Fruit fly (Drosophila melanogaster) whole organism, embryonic: Measurements from ENCODE around the gene Lrrk.
A peak's percentile ranks its signal among the peaks of the same experiment; 100 is the strongest.

Source experiments
- Awh ChIP-seq: fragments of 200-800 bp; sonication (Bioruptor generic); IDR thresholded peaks from 2 replicates; pipeline ENCODE4, ENCODE4 v1.3.6; 2022; ENCODE audit warnings: missing biosample characterization, missing genetic modification characterization
- CG1024 ChIP-seq: fragments of 200-800 bp; sonication (Bioruptor generic); IDR thresholded peaks from 2 replicates; pipeline ENCODE4 v1.3.6; 2022; ENCODE audit warnings: missing biosample characterization, missing genetic modification characterization
- CG10274 ChIP-seq: fragments of 200-800 bp; sonication (Bioruptor generic); optimal IDR thresholded peaks from 3 replicates; lab custom pipeline; 2017; ENCODE audit warnings: missing biosample characterization, mild to moderate bottlenecking, missing genetic modification characterization
- CG10431 ChIP-seq: fragments of 200-800 bp; sonication (Bioruptor generic); optimal IDR thresholded peaks from 3 replicates; lab custom pipeline; 2018; ENCODE audit warnings: missing biosample characterization, mild to moderate bottlenecking, missing genetic modification characterization
- CG12104 ChIP-seq: fragments of 200-800 bp; sonication (Bioruptor generic); optimal IDR thresholded peaks from 3 replicates; lab custom pipeline; 2016; ENCODE audit warnings: missing biosample characterization, missing genetic modification characterization
- CG13287 ChIP-seq: fragments of 200-800 bp; sonication (Bioruptor generic); IDR thresholded peaks from 2 replicates; pipeline ENCODE4 v1.3.6; 2022; ENCODE audit warnings: missing biosample characterization, missing genetic modification characterization; ENCODE audit not compliant: partially characterized antibody
- CG13424 ChIP-seq: fragments of 200-800 bp; sonication (Bioruptor generic); optimal IDR thresholded peaks from 2 replicates; lab custom pipeline; 2019; ENCODE audit warnings: missing biosample characterization, mild to moderate bottlenecking, missing genetic modification characterization, moderate library complexity
- CG14014 ChIP-seq: fragments of 200-800 bp; sonication (Bioruptor generic); IDR thresholded peaks from 2 replicates; pipeline ENCODE4 v1.3.6; 2022; ENCODE audit warnings: missing biosample characterization, missing genetic modification characterization
- CG17186 ChIP-seq: fragments of 200-800 bp; sonication (Bioruptor generic); optimal IDR thresholded peaks from 3 replicates; lab custom pipeline; 2017; ENCODE audit warnings: missing biosample characterization, missing genetic modification reagents, missing genetic modification characterization
- CG1832 ChIP-seq: fragments of 200-800 bp; sonication (Bioruptor generic); optimal IDR thresholded peaks from 2 replicates; lab custom pipeline; 2017; ENCODE audit warnings: missing biosample characterization, mild to moderate bottlenecking, missing genetic modification characterization, inconsistent platforms
- CG18764 ChIP-seq: fragments of 200-800 bp; sonication (Bioruptor generic); optimal IDR thresholded peaks from 3 replicates; lab custom pipeline; 2016; ENCODE audit warnings: missing biosample characterization, missing genetic modification characterization
- CG2120 ChIP-seq: fragments of 200-800 bp; sonication (Bioruptor generic); optimal IDR thresholded peaks from 3 replicates; lab custom pipeline; 2016; ENCODE audit warnings: missing biosample characterization, missing genetic modification characterization
- CG30020 ChIP-seq: fragments of 200-800 bp; optimal IDR thresholded peaks from 2 replicates; lab custom pipeline; 2019; ENCODE audit warnings: missing biosample characterization, mild to moderate bottlenecking, missing genetic modification characterization, moderate library complexity
- CG3838 ChIP-seq: fragments of 200-800 bp; sonication (Bioruptor generic); optimal IDR thresholded peaks from 3 replicates; lab custom pipeline; 2016; ENCODE audit warnings: missing biosample characterization, missing genetic modification characterization
- CG3995 ChIP-seq: fragments of 200-800 bp; sonication (Bioruptor generic); optimal IDR thresholded peaks from 3 replicates; lab custom pipeline; 2016; ENCODE audit warnings: missing biosample characterization, missing genetic modification characterization
- CG4282 ChIP-seq: fragments of 200-800 bp; sonication (Bioruptor generic); optimal IDR thresholded peaks from 2 replicates; lab custom pipeline; 2016; ENCODE audit warnings: missing biosample characterization, missing genetic modification characterization
- CG4404 ChIP-seq: fragments of 200-800 bp; sonication (Bioruptor generic); IDR thresholded peaks from 2 replicates; pipeline ENCODE4 v1.3.6; 2022; ENCODE audit warnings: missing biosample characterization, missing genetic modification characterization
- CG4617 ChIP-seq: fragments of 200-800 bp; sonication (Bioruptor generic); optimal IDR thresholded peaks from 3 replicates; lab custom pipeline; 2016; ENCODE audit warnings: missing biosample characterization, missing genetic modification characterization, borderline replicate concordance
- CG6683 ChIP-seq: fragments of 200-800 bp; sonication (Bioruptor generic); optimal IDR thresholded peaks from 2 replicates; lab custom pipeline; 2017; ENCODE audit warnings: missing biosample characterization, mild to moderate bottlenecking, missing genetic modification characterization, missing genetic modification reagents
- CG7357 ChIP-seq: fragments of 200-800 bp; sonication (Bioruptor generic); IDR thresholded peaks from 3 replicates; pipeline ENCODE4 v1.3.6; 2022; ENCODE audit warnings: missing biosample characterization, missing genetic modification characterization
- CG7556 ChIP-seq: fragments of 200-800 bp; sonication (Bioruptor generic); optimal IDR thresholded peaks from 2 replicates; lab custom pipeline; 2017; ENCODE audit warnings: missing biosample characterization, mild to moderate bottlenecking, missing genetic modification characterization
- CG7745 ChIP-seq: fragments of 200-800 bp; sonication (Bioruptor generic); optimal IDR thresholded peaks from 2 replicates; lab custom pipeline; 2018; ENCODE audit warnings: missing biosample characterization, mild to moderate bottlenecking, missing genetic modification characterization, moderate library complexity
- CG8765 ChIP-seq: fragments of 200-800 bp; sonication (Bioruptor generic); IDR thresholded peaks from 2 replicates; pipeline ENCODE4 v1.3.6; 2022; ENCODE audit warnings: missing biosample characterization, missing genetic modification characterization
- CTCF ChIP-seq: fragments of 200-800 bp; sonication (Bioruptor generic); optimal IDR thresholded peaks from 2 replicates; lab custom pipeline; 2017; ENCODE audit warnings: missing biosample characterization, mild to moderate bottlenecking, missing genetic modification characterization, moderate library complexity
- Dp ChIP-seq: fragments of 200-800 bp; sonication (Bioruptor generic); optimal IDR thresholded peaks from 2 replicates; lab custom pipeline; 2018; ENCODE audit warnings: missing biosample characterization, mild to moderate bottlenecking, missing genetic modification characterization, moderate library complexity
- Eip74EF ChIP-seq, 2 experiments: fragments of 200-800 bp in 1 of 2; fragments of >200 bp in 1 of 2; sonication (Bioruptor generic) in 1 of 2; optimal IDR thresholded peaks; 2 replicates each; lab custom pipeline; 2017 to 2019; ENCODE audit warnings: missing biosample characterization in 2 of 2, missing genetic modification characterization in 2 of 2, mild to moderate bottlenecking in 1 of 2, moderate library complexity in 1 of 2
- HLH3B ChIP-seq: fragments of 200-800 bp; sonication (Bioruptor generic); IDR thresholded peaks from 2 replicates; pipeline ENCODE4 v1.3.6; 2022; ENCODE audit warnings: missing biosample characterization, missing genetic modification characterization
- MTF-1 ChIP-seq: fragments of 200-800 bp; sonication (Bioruptor generic); optimal IDR thresholded peaks from 2 replicates; lab custom pipeline; 2018; ENCODE audit warnings: missing biosample characterization, mild to moderate bottlenecking, missing genetic modification characterization, borderline replicate concordance
- Max ChIP-seq: fragments of 200-800 bp; sonication (Bioruptor generic); optimal IDR thresholded peaks from 2 replicates; lab custom pipeline; 2016; ENCODE audit warnings: missing biosample characterization, mild to moderate bottlenecking, missing genetic modification characterization
- Neu2 ChIP-seq: fragments of 200-800 bp; sonication (Bioruptor generic); optimal IDR thresholded peaks from 3 replicates; lab custom pipeline; 2016; ENCODE audit warnings: missing biosample characterization, missing genetic modification characterization, borderline replicate concordance
- Rx ChIP-seq: fragments of 200-800 bp; sonication (Bioruptor generic); IDR thresholded peaks from 2 replicates; pipeline ENCODE4 v1.3.6; 2022; ENCODE audit warnings: missing biosample characterization, missing genetic modification characterization
- Ssrp ChIP-seq: fragments of 200-800 bp; sonication (Bioruptor generic); optimal IDR thresholded peaks from 2 replicates; lab custom pipeline; 2018; ENCODE audit warnings: missing biosample characterization, mild to moderate bottlenecking, missing genetic modification characterization, moderate library complexity
- ara ChIP-seq: fragments of 200-800 bp; sonication (Bioruptor generic); IDR thresholded peaks from 2 replicates; pipeline ENCODE4 v1.3.6; 2022; ENCODE audit warnings: missing biosample characterization, missing genetic modification characterization
- br ChIP-seq: fragments of >200 bp; optimal IDR thresholded peaks from 2 replicates; lab custom pipeline; 2017
- bsh ChIP-seq, 2 experiments: fragments of 200-800 bp; sonication (Bioruptor generic); optimal IDR thresholded peaks; 2 replicates each; lab custom pipeline; 2017 to 2018; ENCODE audit warnings: mild to moderate bottlenecking in 2 of 2, missing biosample characterization in 2 of 2, missing genetic modification characterization in 2 of 2, moderate library complexity in 1 of 2
- dmrt11E ChIP-seq: fragments of 200-800 bp; sonication (Bioruptor generic); optimal IDR thresholded peaks from 3 replicates; lab custom pipeline; 2018; ENCODE audit warnings: missing biosample characterization, mild to moderate bottlenecking, missing genetic modification characterization, moderate library complexity
- dpn ChIP-seq, 2 experiments: fragments of 200-800 bp; sonication (Bioruptor generic); optimal IDR thresholded peaks; 3 replicates each; lab custom pipeline; 2016; ENCODE audit warnings: missing biosample characterization in 2 of 2, missing genetic modification characterization in 2 of 2
- eyg ChIP-seq: fragments of 200-800 bp; sonication (Bioruptor generic); optimal IDR thresholded peaks from 3 replicates; lab custom pipeline; 2016; ENCODE audit warnings: missing biosample characterization, missing genetic modification characterization
- hth ChIP-seq: fragments of >200 bp; optimal IDR thresholded peaks from 2 replicates; lab custom pipeline; 2017; ENCODE audit warnings: inconsistent platforms
- inv ChIP-seq: fragments of 200-800 bp; sonication (Bioruptor generic); IDR thresholded peaks from 2 replicates; pipeline ENCODE4 v1.3.6; 2022; ENCODE audit warnings: missing biosample characterization, missing genetic modification characterization; ENCODE audit not compliant: partially characterized antibody
- nerfin-2 ChIP-seq: fragments of 200-800 bp; sonication (Bioruptor generic); IDR thresholded peaks from 2 replicates; pipeline ENCODE4 v1.3.6; 2022; ENCODE audit warnings: missing biosample characterization, missing genetic modification characterization; ENCODE audit not compliant: partially characterized antibody
- prd ChIP-seq, 3 experiments: fragments of >200 bp in 2 of 3; fragments of 200-800 bp in 1 of 3; sonication (Bioruptor generic) in 1 of 3; optimal IDR thresholded peaks in 2 of 3; IDR thresholded peaks in 1 of 3; 2 replicates in 2 of 3; 3 replicates in 1 of 3; pipeline versions ENCODE4 v1.3.6 to Lab custom; 2017 to 2022; ENCODE audit warnings: missing biosample characterization in 1 of 3, missing genetic modification characterization in 1 of 3
- psq ChIP-seq: fragments of 200-800 bp; sonication (Bioruptor generic); optimal IDR thresholded peaks from 2 replicates; lab custom pipeline; 2017; ENCODE audit warnings: missing biosample characterization, missing genetic modification characterization
- row ChIP-seq: fragments of 200-800 bp; sonication (Bioruptor generic); IDR thresholded peaks from 3 replicates; pipeline ENCODE4 v1.3.6; 2022; ENCODE audit warnings: missing biosample characterization, missing genetic modification characterization
- sens ChIP-seq: fragments of 200-800 bp; sonication (Bioruptor generic); peaks from one replicate; lab custom pipeline; 2016; ENCODE audit warnings: missing biosample characterization, missing genetic modification characterization
- slbo ChIP-seq: fragments of 200-800 bp; sonication (Bioruptor generic); IDR thresholded peaks from 2 replicates; pipeline ENCODE4 v1.3.6; 2022; ENCODE audit warnings: missing biosample characterization, missing genetic modification characterization
- sug ChIP-seq: fragments of 200-800 bp; optimal IDR thresholded peaks from 2 replicates; lab custom pipeline; 2019; ENCODE audit warnings: missing biosample characterization, mild to moderate bottlenecking, missing genetic modification characterization, moderate library complexity
- tin ChIP-seq: fragments of 200-800 bp; sonication (Bioruptor generic); optimal IDR thresholded peaks from 3 replicates; lab custom pipeline; 2016; ENCODE audit warnings: missing biosample characterization, missing genetic modification characterization
- tio ChIP-seq: fragments of 200-800 bp; sonication (Bioruptor generic); optimal IDR thresholded peaks from 2 replicates; lab custom pipeline; 2017; ENCODE audit warnings: missing biosample characterization, missing genetic modification characterization, inconsistent platforms
- toy ChIP-seq: fragments of 200-800 bp; sonication (Bioruptor generic); IDR thresholded peaks from 2 replicates; pipeline ENCODE4 v1.3.6; 2022; ENCODE audit warnings: missing biosample characterization, missing genetic modification characterization
- trem ChIP-seq: fragments of 200-800 bp; optimal IDR thresholded peaks from 3 replicates; lab custom pipeline; 2019; ENCODE audit warnings: missing biosample characterization, mild to moderate bottlenecking, missing genetic modification characterization, moderate library complexity
- wdn ChIP-seq: fragments of 200-800 bp; sonication (Bioruptor generic); IDR thresholded peaks from 2 replicates; pipeline ENCODE4 v1.3.6; 2022; ENCODE audit warnings: missing biosample characterization, missing genetic modification characterization

The Lrrk gene

dm6 chr3R:20621805-20622286 lies 13.4 kb upstream of the Lrrk start, which contains the start of gene H (continued):
- 0 out of 2 replicates have a peak, but pooled peaks have one; percentile 20 for TF ChIP-seq CG13287 (GFP tag; lab: Robert Waterston, UW)
- no peak for TF ChIP-seq prd (optimal IDR thresholded peaks at IDR 0.05; lab: Kevin White, UChicago)
- no peak for TF ChIP-seq prd (GFP tag; IDR thresholded peaks at IDR 0.05; lab: Robert Waterston, UW)
- TF ChIP-seq CG1832 (GFP tag; lab: Kevin White, UChicago) = no peak
- no peak for TF ChIP-seq ara (GFP tag; lab: Robert Waterston, UW)
- no peak for TF ChIP-seq CG2120 (GFP tag; lab: Kevin White, UChicago)
- no peak for TF ChIP-seq CG12104 (GFP tag; lab: Kevin White, UChicago)
- TF ChIP-seq Neu2 (GFP tag; lab: Kevin White, UChicago) = no peak
- no peak for TF ChIP-seq tio (GFP tag; lab: Kevin White, UChicago)
- TF ChIP-seq CG18764 (GFP tag; lab: Kevin White, UChicago) = no peak
- TF ChIP-seq CG4404 (GFP tag; lab: Robert Waterston, UW) = no peak
- TF ChIP-seq CG10274 (GFP tag; lab: Kevin White, UChicago) = no peak
- TF ChIP-seq sens (GFP tag; lab: Kevin White, UChicago) = peak; percentile 52
- peak; percentile 91 for TF ChIP-seq CG4617 (GFP tag; lab: Kevin White, UChicago)
- TF ChIP-seq toy (GFP tag; lab: Robert Waterston, UW) = no peak
- TF ChIP-seq dmrt11E (tag; lab: Kevin White, UChicago) = no peak
- TF ChIP-seq Awh (GFP tag; lab: Robert Waterston, UW) = no peak
- TF ChIP-seq tin = no peak
- TF ChIP-seq Max = no peak
- TF ChIP-seq psq = peak; percentile 62
- no peak for TF ChIP-seq CG7556 (GFP tag; lab: Kevin White, UChicago)
- peak; percentile 54; the same call in 2 of the 3 replicates for TF ChIP-seq row (GFP tag; lab: Robert Waterston, UW)
- TF ChIP-seq CG7357 (GFP tag; lab: Robert Waterston, UW) = peak; percentile 95
- no peak for TF ChIP-seq dpn (GFP tag; optimal IDR thresholded peaks at IDR 0.05; lab: Kevin White, UChicago)
- TF ChIP-seq CG13424 (tag; lab: Kevin White, UChicago) = no peak
- TF ChIP-seq CG6683 (GFP tag; lab: Kevin White, UChicago) = no peak
- TF ChIP-seq wdn = no peak
- TF ChIP-seq Eip74EF (GFP tag; optimal IDR thresholded peaks at IDR 0.05; lab: Kevin White, UChicago) = no peak
- TF ChIP-seq CG14014 (GFP tag; lab: Robert Waterston, UW) = no peak
- TF ChIP-seq eyg (GFP tag; lab: Kevin White, UChicago) = no peak
- peak; percentile 71 for TF ChIP-seq CG17186
- TF ChIP-seq hth (lab: Kevin White, UChicago) = no peak
- no peak for TF ChIP-seq br (lab: Kevin White, UChicago)
- TF ChIP-seq CG8765 = no peak
- TF ChIP-seq nerfin-2 (GFP tag; lab: Robert Waterston, UW) = no peak
- peak; percentile 81 for TF ChIP-seq CG1024 (GFP tag; lab: Robert Waterston, UW)
- peak; percentile 46 for TF ChIP-seq CG3995 (GFP tag; lab: Kevin White, UChicago)
- no peak for TF ChIP-seq CG7745
- peak; percentile 45 for TF ChIP-seq trem (tag; lab: Kevin White, UChicago)
- no peak for TF ChIP-seq CG10431
- TF ChIP-seq slbo = no peak
- no peak for TF ChIP-seq HLH3B (GFP tag; lab: Robert Waterston, UW)
- TF ChIP-seq bsh (GFP tag; optimal IDR thresholded peaks at IDR 0.05; lab: Kevin White, UChicago) = no peak
- TF ChIP-seq Dp (GFP tag; lab: Kevin White, UChicago) = peak; percentile 29
- no peak for TF ChIP-seq MTF-1
- no peak for TF ChIP-seq inv
- TF ChIP-seq CG30020 (tag; lab: Kevin White, UChicago) = peak; percentile 90
- no peak for TF ChIP-seq Rx (GFP tag; lab: Robert Waterston, UW)
- no peak for TF ChIP-seq CG4282 (GFP tag; lab: Kevin White, UChicago)
- no peak for TF ChIP-seq CG3838 (GFP tag; lab: Kevin White, UChicago)
- no peak for TF ChIP-seq sug
- TF ChIP-seq Ssrp (tag; lab: Kevin White, UChicago) = no peak
- TF ChIP-seq CTCF (GFP tag; lab: Kevin White, UChicago) = no peak
